Fruit fly (Drosophila melanogaster) whole organism, adult: ENCODE data around the gene SdhC.

Experiments
- CG14711 ChIP-seq: fragments of 200-800 bp; sonication (Bioruptor generic); optimal IDR thresholded peaks from 2 replicates; lab custom pipeline; 2018; ENCODE audit warnings: missing biosample characterization, mild to moderate bottlenecking, missing genetic modification characterization, moderate library complexity
- CG33017 ChIP-seq: fragments of 200-800 bp; sonication (Bioruptor generic); optimal IDR thresholded peaks from 2 replicates; lab custom pipeline; 2018; ENCODE audit warnings: missing biosample characterization, mild to moderate bottlenecking, missing genetic modification characterization, moderate library complexity
- CG7101 ChIP-seq: fragments of 200-800 bp; sonication (Bioruptor generic); optimal IDR thresholded peaks from 2 replicates; lab custom pipeline; 2018; ENCODE audit warnings: missing biosample characterization, mild to moderate bottlenecking, missing genetic modification characterization, moderate library complexity
- Crg-1 ChIP-seq: fragments of 200-800 bp; sonication (Bioruptor generic); optimal IDR thresholded peaks from 2 replicates; lab custom pipeline; 2016; ENCODE audit warnings: missing biosample characterization, missing genetic modification characterization
- Hr96 ChIP-seq: fragments of 200-800 bp; sonication (Bioruptor generic); optimal IDR thresholded peaks from 2 replicates; lab custom pipeline; 2016; ENCODE audit warnings: missing biosample characterization, missing genetic modification characterization
- cic ChIP-seq: fragments of 200-800 bp; sonication (Bioruptor generic); optimal IDR thresholded peaks from 2 replicates; lab custom pipeline; 2017; ENCODE audit warnings: missing biosample characterization, mild to moderate bottlenecking, missing genetic modification characterization, moderate library complexity
- tj ChIP-seq: fragments of 200-800 bp; sonication (Bioruptor generic); optimal IDR thresholded peaks from 3 replicates; lab custom pipeline; 2017; ENCODE audit warnings: missing biosample characterization, mild to moderate bottlenecking, missing genetic modification characterization, moderate library complexity
- toe ChIP-seq: fragments of 200-800 bp; sonication (Bioruptor generic); optimal IDR thresholded peaks from 2 replicates; lab custom pipeline; 2016; ENCODE audit warnings: missing biosample characterization, missing genetic modification characterization

DNA sequence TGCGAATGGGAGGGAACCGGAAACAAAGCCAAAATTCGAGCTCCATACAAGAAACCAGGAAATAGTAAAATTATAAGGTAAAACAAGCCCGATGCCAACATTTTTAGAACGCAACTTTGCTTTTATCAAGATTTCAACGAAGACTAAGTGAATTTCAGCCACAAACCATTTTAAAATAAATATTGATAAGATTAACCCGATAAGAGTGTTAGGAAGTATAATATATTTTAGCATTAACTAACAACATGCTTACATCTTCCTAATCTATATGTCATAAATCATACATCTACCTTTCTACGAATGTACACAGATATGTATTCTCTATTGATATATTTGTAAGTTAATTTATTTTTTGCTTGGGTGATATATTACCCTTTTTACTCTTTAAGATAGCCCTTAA is 43.7 kb downstream of the SdhC start, which contains the start of gene Ugt35E1:
- TF ChIP-seq CG33017 (tag; lab: Kevin White, UChicago) (no peak), CG7101 (no peak), cic (no peak), Crg-1 (no peak), CG14711 (tag; lab: Kevin White, UChicago) (no peak), Hr96 (GFP tag; lab: Kevin White, UChicago) (no peak), toe (GFP tag; lab: Kevin White, UChicago) (no peak), tj (no peak)
